Fruit fly (Drosophila melanogaster): ENCODE measurements around the gene CG32365.

CG32365 gene

DNA sequence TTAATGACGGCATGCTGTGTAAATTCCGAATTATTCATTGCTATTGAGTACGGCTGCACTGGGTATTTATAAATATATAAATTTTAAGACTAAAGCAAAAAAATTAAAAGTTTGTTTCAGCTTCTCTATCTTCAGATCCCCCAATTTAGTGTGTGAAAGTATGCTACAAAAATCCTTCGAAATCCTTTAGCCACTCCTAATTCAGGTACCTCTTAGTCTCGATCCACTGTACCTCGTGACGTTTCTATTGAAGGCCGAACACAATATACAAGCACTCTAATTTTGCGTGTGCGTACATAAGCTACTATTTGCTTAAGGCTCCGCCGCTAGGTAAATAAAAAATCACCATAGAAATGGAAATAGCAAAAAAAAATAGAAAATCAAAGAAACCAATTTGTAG, 2.3 kb upstream of the CG32365 start (continued):
- TF ChIP-seq E2f1 (GFP tag; IDR thresholded peaks at IDR 0.05), result peak; percentile 45; the same call in 1 of the 2 replicates
- TF ChIP-seq CG4424 (GFP tag; optimal IDR thresholded peaks at IDR 0.05), result no peak
- TF ChIP-seq HLH54F (GFP tag; optimal IDR thresholded peaks at IDR 0.05), result no peak
- TF ChIP-seq CG4707 (GFP tag; optimal IDR thresholded peaks at IDR 0.05), result no peak
- peak; percentile 22 for TF ChIP-seq pho (GFP tag; optimal IDR thresholded peaks at IDR 0.05)
- no peak for TF ChIP-seq h (optimal IDR thresholded peaks at IDR 0.05)
- TF ChIP-seq pan (optimal IDR thresholded peaks at IDR 0.05), result no peak
- peak in 1 of 2 experiments; percentile 11 for TF ChIP-seq pan (GFP tag; optimal IDR thresholded peaks at IDR 0.05 in 1 of 2, IDR thresholded peaks at IDR 0.05 in 1 of 2)
- TF ChIP-seq tx (GFP tag; optimal IDR thresholded peaks at IDR 0.05), result no peak
- no peak for TF ChIP-seq CG11247 (GFP tag; IDR thresholded peaks at IDR 0.05)
- peak; percentile 62; the same call in 2 of the 3 replicates for TF ChIP-seq dysf (GFP tag; IDR thresholded peaks at IDR 0.05)
- TF ChIP-seq Sox100B (GFP tag; optimal IDR thresholded peaks at IDR 0.05), result peak; percentile 33
- peak; percentile 4; the same call in 1 of the 2 replicates for TF ChIP-seq CG3847 (GFP tag; IDR thresholded peaks at IDR 0.05)
- no peak for TF ChIP-seq BtbVII (GFP tag; optimal IDR thresholded peaks at IDR 0.05)
- TF ChIP-seq ro (GFP tag; IDR thresholded peaks at IDR 0.05), result no peak
- no peak for TF ChIP-seq CG7271 (tag; optimal IDR thresholded peaks at IDR 0.05)
- peak; percentile 77 for TF ChIP-seq lab (GFP tag; optimal IDR thresholded peaks at IDR 0.05)
- peak; percentile 7 for TF ChIP-seq CG17385 (GFP tag; optimal IDR thresholded peaks at IDR 0.05)
- peak; percentile 43; the same call in 1 of the 3 replicates for TF ChIP-seq row (GFP tag; IDR thresholded peaks at IDR 0.05)
- peak; percentile 51 for TF ChIP-seq HHEX (GFP tag; optimal IDR thresholded peaks at IDR 0.05)
- peak; percentile 67 for TF ChIP-seq Med (GFP tag)
- TF ChIP-seq CG7963 (GFP tag; IDR thresholded peaks at IDR 0.05; ENCODE audit: partially characterized antibody), result no peak
- no peak for TF ChIP-seq CG34376 (GFP tag; optimal IDR thresholded peaks at IDR 0.05)
- peak; percentile 37 for TF ChIP-seq CG15269 (tag; optimal IDR thresholded peaks at IDR 0.05)
- TF ChIP-seq caup (GFP tag; optimal IDR thresholded peaks at IDR 0.05; ENCODE audit: severe bottlenecking), result peak; percentile 15
- TF ChIP-seq klu (GFP tag; IDR thresholded peaks at IDR 0.05), result no peak
- no peak for TF ChIP-seq CG4360 (GFP tag; IDR thresholded peaks at IDR 0.05)
- no peak for TF ChIP-seq hkb (optimal IDR thresholded peaks at IDR 0.05)
- peak; percentile 37 for TF ChIP-seq hkb (GFP tag; IDR thresholded peaks at IDR 0.05)
- no peak for TF ChIP-seq CG10462 (GFP tag; optimal IDR thresholded peaks at IDR 0.05)
- no peak for TF ChIP-seq CG14860 (GFP tag; IDR thresholded peaks at IDR 0.05; ENCODE audit: partially characterized antibody)
- no peak for TF ChIP-seq en (GFP tag; optimal IDR thresholded peaks at IDR 0.05)
- TF ChIP-seq MBD-R2 (GFP tag; IDR thresholded peaks at IDR 0.05), result peak; percentile 30; the same call in 1 of the 2 replicates
- peak; percentile 49 for TF ChIP-seq CG15514 (GFP tag; optimal IDR thresholded peaks at IDR 0.05)
- peak; percentile 72 for TF ChIP-seq Meics (GFP tag; optimal IDR thresholded peaks at IDR 0.05)
- peak; percentile 62; the same call in 2 of the 3 replicates for TF ChIP-seq Dbx (GFP tag; IDR thresholded peaks at IDR 0.05)
- TF ChIP-seq gt (GFP tag; IDR thresholded peaks at IDR 0.05), result no peak
- TF ChIP-seq Antp (GFP tag; optimal IDR thresholded peaks at IDR 0.05), result no peak
- TF ChIP-seq tgo (GFP tag; IDR thresholded peaks at IDR 0.05), result 0 out of 3 replicates have a peak, but pooled peaks have one; percentile 21
- TF ChIP-seq sc (optimal IDR thresholded peaks at IDR 0.05), result no peak
- TF ChIP-seq sc (GFP tag; optimal IDR thresholded peaks at IDR 0.05), result no peak
- TF ChIP-seq Hr51 (GFP tag; optimal IDR thresholded peaks at IDR 0.05), result peak in 1 of 2 experiments; percentile 12
- 0 out of 2 replicates have a peak, but pooled peaks have one; percentile 5 for TF ChIP-seq sisA (GFP tag; IDR thresholded peaks at IDR 0.05)
- TF ChIP-seq CG12236 (GFP tag; optimal IDR thresholded peaks at IDR 0.05), result no peak
- 0 out of 2 replicates have a peak, but pooled peaks have one; percentile 6 for TF ChIP-seq CG17612 (GFP tag; IDR thresholded peaks at IDR 0.05)
- TF ChIP-seq CG6854 (GFP tag; optimal IDR thresholded peaks at IDR 0.05), result no peak
- TF ChIP-seq CG2678 (tag; optimal IDR thresholded peaks at IDR 0.05), result peak; percentile 44
- peak; percentile 35 for TF ChIP-seq Asciz (GFP tag; optimal IDR thresholded peaks at IDR 0.05)
- peak; percentile 64 for TF ChIP-seq CG2120 (GFP tag; optimal IDR thresholded peaks at IDR 0.05)
- TF ChIP-seq ems (GFP tag; optimal IDR thresholded peaks at IDR 0.05), result no peak
- peak; percentile 64 for TF ChIP-seq Ada2b (GFP tag; IDR thresholded peaks at IDR 0.05)
- TF ChIP-seq CG4854 (GFP tag; optimal IDR thresholded peaks at IDR 0.05), result no peak

All from whole organism, embryonic.